Fruit fly (Drosophila melanogaster): ENCODE measurements around the gene CG9391.

CG9391 gene

DNA sequence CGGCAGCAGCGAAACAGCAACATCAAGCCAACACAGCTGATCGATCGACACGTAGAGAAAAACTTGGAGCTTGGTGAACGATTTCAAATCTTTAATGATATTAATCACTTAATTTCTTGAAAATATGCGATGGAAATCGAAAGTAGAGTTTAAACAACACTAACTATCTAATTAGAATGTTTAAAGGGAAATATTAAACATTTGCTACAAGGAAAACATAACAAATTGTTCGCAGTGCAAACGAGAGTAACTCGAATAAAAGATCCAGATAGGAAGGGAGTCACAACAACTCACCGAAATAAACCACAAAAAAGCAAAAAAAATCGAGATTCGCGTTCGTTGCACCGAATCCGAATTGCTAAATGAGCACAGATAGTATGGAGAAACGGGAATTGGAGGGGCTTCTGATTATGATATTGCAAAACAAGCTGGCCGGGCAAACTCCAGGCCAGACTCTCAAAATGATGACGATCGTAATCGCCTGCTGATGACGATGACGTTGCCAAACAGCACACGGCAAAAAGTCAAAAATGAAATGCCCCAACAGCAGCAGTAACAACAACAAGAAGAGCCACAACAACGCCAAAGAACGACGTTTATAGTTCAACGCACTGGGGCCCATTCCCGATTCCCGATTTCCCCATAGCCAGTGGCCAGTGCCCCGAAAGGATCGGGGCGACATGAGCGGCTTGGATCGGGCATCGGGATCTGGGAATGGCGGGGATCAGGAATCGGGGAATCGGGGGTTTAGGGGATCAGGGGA, 14.2 kb downstream of the CG9391 start:
- no peak for TF ChIP-seq usp (GFP tag; optimal IDR thresholded peaks at IDR 0.05)
- TF ChIP-seq EcR (GFP tag; optimal IDR thresholded peaks at IDR 0.05) = peak; percentile 94 to 95

DNA sequence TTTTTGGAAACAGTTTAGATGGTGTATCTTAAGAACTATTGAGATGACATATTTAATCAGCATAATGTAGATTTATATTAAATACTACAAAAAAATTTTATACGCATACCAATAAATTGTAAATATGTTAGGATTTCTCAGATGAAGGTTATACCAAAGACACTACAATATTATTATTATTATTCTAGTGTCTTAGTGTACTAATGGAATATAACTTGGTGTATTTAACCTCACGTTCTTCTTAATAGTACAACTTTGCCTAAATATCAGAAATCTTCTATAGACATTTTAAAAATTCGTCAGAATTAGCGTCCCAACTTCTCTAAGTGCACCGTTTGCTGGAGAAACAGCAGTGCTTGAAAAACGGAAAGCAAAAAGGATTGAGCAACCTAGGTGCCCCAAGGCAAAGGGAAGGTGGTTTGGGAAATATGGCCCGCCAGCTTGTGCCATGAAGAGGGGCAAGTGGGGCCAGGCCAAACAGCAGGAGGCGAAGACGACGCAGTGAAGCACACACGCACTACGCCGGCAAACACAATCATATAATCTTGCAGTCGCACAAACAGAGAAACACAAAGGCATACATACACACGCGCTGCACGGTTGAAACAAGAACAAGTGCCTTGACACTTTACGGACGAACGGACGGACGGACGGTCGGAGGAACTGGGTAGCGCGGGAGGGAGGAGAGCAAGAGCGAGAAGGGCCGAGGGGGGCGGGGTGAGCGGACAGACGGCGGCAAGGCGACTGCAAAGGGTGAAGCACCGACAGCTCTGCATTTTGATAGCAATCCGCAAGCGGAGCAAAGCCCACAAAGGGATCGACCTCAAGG, 15.0 kb downstream of the CG9391 start:
- no peak for TF ChIP-seq psq (optimal IDR thresholded peaks at IDR 0.05)
- no peak for TF ChIP-seq usp (GFP tag; optimal IDR thresholded peaks at IDR 0.05)
- no peak for TF ChIP-seq pan (optimal IDR thresholded peaks at IDR 0.05)
- no peak for TF ChIP-seq CG8478 (optimal IDR thresholded peaks at IDR 0.05)
- peak; percentile 95 to 97 for TF ChIP-seq EcR (GFP tag; optimal IDR thresholded peaks at IDR 0.05)
- TF ChIP-seq Dll (optimal IDR thresholded peaks at IDR 0.05) = peak; percentile 17

DNA sequence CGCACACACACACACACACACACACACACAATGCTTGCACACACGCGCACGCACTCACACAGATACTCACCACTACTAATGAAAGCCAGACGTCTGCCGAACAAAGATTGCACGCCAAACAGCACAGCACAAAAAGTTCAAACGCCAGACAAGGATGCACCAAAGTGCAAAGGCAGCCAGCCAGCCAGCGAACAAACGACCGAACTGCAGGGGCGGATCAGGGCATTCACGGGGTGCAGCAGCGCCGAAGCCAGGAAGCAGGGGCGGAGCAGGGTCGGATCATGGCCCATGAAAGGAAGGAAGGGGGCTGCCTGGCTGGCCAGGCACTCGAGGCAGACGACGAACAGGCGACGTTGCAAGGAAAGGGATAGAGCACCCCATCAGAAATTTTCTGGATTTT, 15.6 kb downstream of the CG9391 start:
- TF ChIP-seq EcR (GFP tag; optimal IDR thresholded peaks at IDR 0.05) = peak in 1 of 2 experiments; percentile 81
- TF ChIP-seq usp (GFP tag; optimal IDR thresholded peaks at IDR 0.05) = no peak
- TF ChIP-seq Dll (optimal IDR thresholded peaks at IDR 0.05) = peak; percentile 2

DNA sequence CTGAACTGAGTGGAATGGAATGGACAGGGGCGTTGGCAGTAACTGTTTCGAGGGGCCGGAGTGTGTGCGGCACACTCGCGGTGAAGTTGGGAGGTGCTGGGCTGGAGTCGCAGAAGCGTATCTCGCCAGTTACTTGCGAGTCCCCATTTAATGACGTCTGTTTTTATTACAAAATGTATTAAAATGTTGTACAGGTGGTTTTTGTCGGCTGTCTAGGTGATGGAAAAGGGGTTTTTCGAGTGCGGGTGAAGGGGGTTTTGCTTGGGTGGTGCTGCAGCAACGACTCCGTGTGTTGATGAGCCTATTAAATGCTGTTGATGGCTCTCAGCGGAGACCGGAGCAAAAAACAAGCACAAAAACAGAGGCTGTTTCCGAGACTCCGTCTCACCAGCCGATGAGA, 16.8 kb downstream of the CG9391 start:
- TF ChIP-seq EcR (GFP tag; optimal IDR thresholded peaks at IDR 0.05) (peak in 1 of 2 experiments; percentile 2), usp (GFP tag; optimal IDR thresholded peaks at IDR 0.05) (no peak), psq (optimal IDR thresholded peaks at IDR 0.05) (no peak), pan (optimal IDR thresholded peaks at IDR 0.05) (no peak), Dll (optimal IDR thresholded peaks at IDR 0.05) (peak; percentile 40), CG8478 (optimal IDR thresholded peaks at IDR 0.05) (no peak)

DNA sequence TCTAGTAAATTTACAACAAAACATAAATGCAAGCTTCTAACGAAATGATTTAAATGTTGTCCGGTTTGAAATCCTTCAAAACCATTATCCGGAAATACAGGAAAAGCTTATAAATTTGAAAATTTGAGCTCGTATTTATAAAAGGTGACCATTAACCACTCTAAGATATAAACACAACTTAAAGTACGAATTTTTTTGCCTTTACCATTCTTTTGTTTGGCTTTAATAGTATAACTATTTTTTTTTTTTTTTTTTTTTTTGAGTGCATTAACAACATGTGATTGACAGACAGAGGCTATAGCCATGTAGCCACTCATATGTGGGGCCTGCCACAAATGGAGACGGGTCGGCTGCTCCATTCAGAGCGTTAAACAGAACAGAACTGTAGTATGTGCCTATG, 24.7 kb downstream of the CG9391 start:
- TF ChIP-seq Dll (optimal IDR thresholded peaks at IDR 0.05) (no peak), CG8478 (optimal IDR thresholded peaks at IDR 0.05) (no peak), psq (optimal IDR thresholded peaks at IDR 0.05) (no peak), EcR (GFP tag; optimal IDR thresholded peaks at IDR 0.05) (no peak), pan (optimal IDR thresholded peaks at IDR 0.05) (no peak), usp (GFP tag; optimal IDR thresholded peaks at IDR 0.05) (no peak)

DNA sequence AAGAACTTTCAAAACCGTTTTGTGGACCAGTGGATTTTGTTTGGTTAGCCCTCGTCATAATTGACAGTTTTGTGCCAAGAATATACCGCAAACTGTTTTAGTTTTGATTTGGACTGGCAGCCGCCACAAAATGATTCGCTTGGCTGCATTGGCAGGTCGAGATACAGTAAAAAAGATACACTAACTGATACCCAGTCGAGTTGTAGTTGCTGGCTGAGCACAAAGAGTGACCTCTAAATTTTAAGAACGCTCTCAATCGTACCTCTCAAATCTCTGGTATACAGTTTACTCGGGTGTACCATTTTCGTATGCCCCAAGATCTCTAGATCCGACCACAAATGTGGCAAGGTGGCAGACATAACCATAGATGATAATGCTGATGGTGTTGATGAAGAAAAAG, 25.2 kb downstream of the CG9391 start:
- TF ChIP-seq psq (optimal IDR thresholded peaks at IDR 0.05) (no peak), pan (optimal IDR thresholded peaks at IDR 0.05) (no peak), usp (GFP tag; optimal IDR thresholded peaks at IDR 0.05) (no peak), CG8478 (optimal IDR thresholded peaks at IDR 0.05) (no peak), EcR (GFP tag; optimal IDR thresholded peaks at IDR 0.05) (no peak), Dll (optimal IDR thresholded peaks at IDR 0.05) (no peak)

DNA sequence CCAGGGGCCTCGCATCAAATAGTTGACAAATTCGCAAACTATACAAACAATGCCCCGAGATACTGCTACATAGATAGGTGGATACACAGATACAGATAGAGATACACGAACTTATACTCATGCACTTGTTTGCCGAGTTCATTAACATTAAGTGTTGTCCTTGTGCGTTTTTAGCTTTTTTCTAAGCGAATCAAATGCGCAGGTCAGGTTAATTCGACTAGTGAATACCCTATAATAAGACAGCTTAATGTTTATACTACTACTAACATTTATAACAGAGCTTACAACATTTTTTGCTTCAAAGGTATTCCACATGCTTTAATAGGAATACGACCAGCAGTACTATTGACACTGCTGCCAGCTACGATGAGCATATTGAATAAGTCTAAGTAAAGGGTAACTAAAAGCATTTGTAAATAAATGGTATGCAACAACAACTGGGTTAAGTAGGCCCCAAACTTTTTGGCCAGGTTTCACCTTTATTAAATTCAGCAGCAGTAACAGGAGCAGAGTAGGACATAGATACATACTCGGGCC, 26.6 kb downstream of the CG9391 start:
- no peak for TF ChIP-seq Dll (optimal IDR thresholded peaks at IDR 0.05)
- no peak for TF ChIP-seq EcR (GFP tag; optimal IDR thresholded peaks at IDR 0.05)
- TF ChIP-seq CG8478 (optimal IDR thresholded peaks at IDR 0.05) = no peak
- TF ChIP-seq psq (optimal IDR thresholded peaks at IDR 0.05) = no peak
- TF ChIP-seq pan (optimal IDR thresholded peaks at IDR 0.05) = no peak
- TF ChIP-seq usp (GFP tag; optimal IDR thresholded peaks at IDR 0.05) = no peak

DNA sequence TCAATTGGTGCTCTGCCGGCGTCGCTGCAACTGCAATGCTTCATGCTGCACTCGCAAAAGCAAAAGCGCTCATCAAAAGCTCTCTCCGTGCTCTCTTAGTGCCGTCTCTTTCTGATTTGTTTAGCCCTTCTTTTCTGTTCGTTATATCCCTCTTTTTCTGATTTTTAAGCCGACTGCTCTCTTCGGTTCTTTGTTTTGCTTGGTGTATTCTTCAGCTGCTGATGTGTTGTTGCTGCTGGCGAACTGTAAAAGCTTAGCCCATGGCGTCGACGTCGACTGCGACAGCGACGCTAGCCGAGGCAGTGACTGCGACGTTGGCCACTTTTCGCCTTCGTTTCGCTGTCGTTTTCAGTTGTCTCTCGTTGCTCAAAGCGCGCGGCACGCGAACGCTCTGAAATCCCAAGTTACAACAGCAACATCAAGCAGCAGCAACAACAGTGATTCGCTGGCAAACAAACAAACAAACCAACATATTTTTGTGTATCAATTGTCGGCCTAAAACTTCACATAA, 28.1 kb downstream of the CG9391 start:
- TF ChIP-seq Dll (optimal IDR thresholded peaks at IDR 0.05) (peak; percentile 74), EcR (GFP tag; optimal IDR thresholded peaks at IDR 0.05) (peak in 1 of 2 experiments; percentile 17), pan (optimal IDR thresholded peaks at IDR 0.05) (no peak), psq (optimal IDR thresholded peaks at IDR 0.05) (peak; percentile 83), usp (GFP tag; optimal IDR thresholded peaks at IDR 0.05) (no peak), CG8478 (optimal IDR thresholded peaks at IDR 0.05) (peak; percentile 26)

DNA sequence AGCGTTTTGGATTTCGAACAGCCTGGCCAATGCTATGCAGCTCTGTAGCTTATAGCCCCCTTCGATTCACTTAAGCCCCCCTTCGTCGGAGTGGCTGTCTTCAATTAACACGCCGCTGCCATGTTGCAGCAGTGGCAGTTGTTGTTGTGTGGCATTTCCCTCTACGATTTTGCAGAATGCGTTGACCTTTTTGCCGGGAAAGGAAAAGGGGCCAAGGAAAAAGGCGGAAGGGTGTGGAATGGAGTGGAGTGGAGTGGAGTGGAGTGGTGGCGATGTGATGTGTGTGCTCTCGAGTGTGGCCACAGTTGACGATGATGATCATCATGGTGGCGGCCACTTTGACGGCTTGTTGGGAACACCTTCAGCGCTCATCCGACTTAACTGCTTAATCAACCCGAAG, 29.8 kb downstream of the CG9391 start:
- TF ChIP-seq usp (GFP tag; optimal IDR thresholded peaks at IDR 0.05) (no peak), EcR (GFP tag; optimal IDR thresholded peaks at IDR 0.05) (peak in 1 of 2 experiments; percentile 84), psq (optimal IDR thresholded peaks at IDR 0.05) (no peak), Dll (optimal IDR thresholded peaks at IDR 0.05) (no peak), CG8478 (optimal IDR thresholded peaks at IDR 0.05) (no peak), pan (optimal IDR thresholded peaks at IDR 0.05) (no peak)

DNA sequence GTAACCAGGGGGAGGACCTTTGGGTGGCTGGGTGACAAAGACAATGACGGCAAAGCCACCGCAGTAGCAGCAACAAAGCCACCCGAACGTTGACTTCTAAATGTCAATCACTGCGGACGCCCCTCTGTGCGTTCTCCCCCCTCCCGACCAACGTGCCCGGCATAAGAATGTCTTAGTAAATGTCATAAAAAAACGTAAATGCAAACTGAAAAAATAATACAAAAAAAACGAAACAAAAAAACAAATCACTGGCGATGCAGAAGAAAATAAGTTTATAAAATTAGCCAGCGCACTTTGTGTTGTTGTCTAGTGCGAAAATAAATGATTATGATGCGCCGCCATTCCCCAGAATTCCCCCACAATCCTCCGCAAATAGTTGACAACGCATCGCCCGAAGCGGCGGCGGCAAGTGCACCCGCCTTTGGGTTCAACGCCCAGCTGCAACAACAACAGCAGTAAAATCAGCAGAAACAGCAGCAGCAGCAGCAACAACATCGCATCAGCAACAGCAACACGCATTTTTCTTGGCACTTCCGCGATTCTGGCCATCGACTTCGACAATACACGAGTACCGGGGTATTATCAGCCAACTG, 31.1 kb downstream of the CG9391 start:
- TF ChIP-seq CG8478 (optimal IDR thresholded peaks at IDR 0.05) (no peak), pan (optimal IDR thresholded peaks at IDR 0.05) (no peak), EcR (GFP tag; optimal IDR thresholded peaks at IDR 0.05) (peak; percentile 46 to 93), usp (GFP tag; optimal IDR thresholded peaks at IDR 0.05) (no peak)

DNA sequence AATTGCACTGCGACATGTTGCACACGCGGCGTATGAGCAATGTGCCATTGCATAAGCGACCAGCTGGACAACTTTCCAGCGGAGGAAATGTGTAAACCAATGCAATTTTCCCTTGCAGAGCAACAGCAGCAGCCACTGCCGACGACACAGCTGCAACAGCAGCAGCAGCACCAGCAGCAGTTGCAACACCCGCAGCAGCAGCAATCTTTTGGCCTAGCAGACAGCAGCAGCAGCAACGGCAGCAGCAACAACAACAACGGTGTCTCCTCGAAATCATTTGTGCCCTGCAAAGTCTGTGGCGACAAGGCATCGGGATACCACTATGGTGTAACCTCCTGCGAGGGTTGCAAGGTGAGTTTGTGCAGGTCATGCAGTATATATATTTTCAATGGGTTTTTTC, 37.4 kb downstream of the CG9391 start:
- no peak for TF ChIP-seq pan (optimal IDR thresholded peaks at IDR 0.05)
- no peak for TF ChIP-seq Dll (optimal IDR thresholded peaks at IDR 0.05)
- no peak for TF ChIP-seq usp (GFP tag; optimal IDR thresholded peaks at IDR 0.05)
- TF ChIP-seq psq (optimal IDR thresholded peaks at IDR 0.05) = no peak
- TF ChIP-seq CG8478 (optimal IDR thresholded peaks at IDR 0.05) = no peak
- TF ChIP-seq EcR (GFP tag; optimal IDR thresholded peaks at IDR 0.05) = no peak
